Worm (Caenorhabditis elegans): ENCODE results near the gene srh-299.

Gene srh-299

DNA sequence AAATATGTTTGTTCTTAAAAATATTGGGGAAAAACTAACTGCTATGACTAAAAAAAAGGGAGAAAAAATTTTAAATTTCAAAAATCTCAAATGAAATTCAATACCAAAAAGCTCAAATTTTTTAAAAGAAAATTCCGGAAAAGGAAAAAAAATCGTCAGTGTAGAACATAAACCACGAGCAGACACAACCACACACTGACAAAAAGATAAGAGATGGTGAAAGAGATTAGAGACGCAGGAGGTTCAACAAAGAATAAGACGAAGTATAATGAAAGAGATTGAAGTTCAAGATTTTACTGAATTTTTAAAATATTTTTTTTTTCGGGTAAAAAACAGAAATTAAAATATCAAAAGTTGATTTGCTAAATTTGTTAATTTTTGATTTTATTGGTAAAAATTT is 16.9 kb downstream of the srh-299 start (continued):
- TF ChIP-seq ztf-7 (tag; optimal IDR thresholded peaks at IDR 0.05) (no peak), dpl-1 (GFP tag; optimal IDR thresholded peaks at IDR 0.05) (no peak), F37D6.2 (tag; optimal IDR thresholded peaks at IDR 0.05) (no peak), duxl-1 (tag; optimal IDR thresholded peaks at IDR 0.05; ENCODE audit: poor library complexity) (no peak), dmd-8 (GFP tag; IDR thresholded peaks at IDR 0.05) (no peak), nhr-102 (tag; optimal IDR thresholded peaks at IDR 0.05) (no peak), Y105C5A.15 (GFP tag; IDR thresholded peaks at IDR 0.05) (no peak), vab-7 (GFP tag; IDR thresholded peaks at IDR 0.05) (no peak), dmd-9 (GFP tag; IDR thresholded peaks at IDR 0.05) (no peak)

DNA sequence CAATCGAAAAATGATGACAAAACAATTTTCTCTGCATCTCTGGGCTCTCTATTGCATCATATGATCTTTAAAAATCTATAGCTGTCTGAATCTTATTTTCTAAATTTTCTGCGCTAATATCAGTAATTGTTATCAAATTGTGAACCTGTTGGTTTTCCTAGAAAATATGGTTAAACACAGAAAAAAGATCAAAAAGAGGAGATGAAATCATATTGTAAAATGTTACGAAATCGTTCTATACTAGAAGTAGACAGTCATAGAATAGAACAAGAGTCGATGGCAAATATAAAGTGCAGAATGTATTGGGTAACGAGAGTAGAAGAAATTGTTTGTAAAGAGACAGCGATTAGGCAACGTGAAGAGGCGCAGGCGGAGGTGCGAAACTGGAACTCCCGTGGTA is 17.6 kb downstream of the srh-299 start:
- TF ChIP-seq F26F4.8 (GFP tag; conservative IDR thresholded peaks at IDR 0.05) (no peak), lin-39 (tag; optimal IDR thresholded peaks at IDR 0.05) (no peak), mxl-2 (GFP tag; conservative IDR thresholded peaks at IDR 0.05) (no peak), saeg-2 (GFP tag; IDR thresholded peaks at IDR 0.05) (no peak), arid-1 (GFP tag; conservative IDR thresholded peaks at IDR 0.05) (no peak), dmd-6 (GFP tag; IDR thresholded peaks at IDR 0.05) (peak; percentile 87), hlh-11 (tag; optimal IDR thresholded peaks at IDR 0.05) (peak; percentile 78), rbr-2 (tag; optimal IDR thresholded peaks at IDR 0.05) (peak; percentile 0), vab-7 (GFP tag; IDR thresholded peaks at IDR 0.05) (no peak), php-3 (GFP tag; IDR thresholded peaks at IDR 0.05) (no peak), gei-8 (GFP tag; optimal IDR thresholded peaks at IDR 0.05) (no peak), attf-4 (tag; optimal IDR thresholded peaks at IDR 0.05) (no peak), tag-97 (GFP tag; IDR thresholded peaks at IDR 0.05) (no peak), T26A8.4 (GFP tag; IDR thresholded peaks at IDR 0.05) (no peak), dmd-8 (GFP tag; IDR thresholded peaks at IDR 0.05) (no peak), F49E8.2 (tag; optimal IDR thresholded peaks at IDR 0.05; ENCODE audit: borderline replicate concordance) (no peak), nhr-41 (GFP tag; IDR thresholded peaks at IDR 0.05) (no peak), tra-1 (GFP tag; IDR thresholded peaks at IDR 0.05) (no peak), mdl-1 (tag; optimal IDR thresholded peaks at IDR 0.05) (peak in 1 of 2 experiments; percentile 47), nhr-111 (GFP tag; optimal IDR thresholded peaks at IDR 0.05) (no peak), zip-11 (GFP tag; IDR thresholded peaks at IDR 0.05) (no peak), unc-62 (GFP tag; optimal IDR thresholded peaks at IDR 0.05 in 1 of 2) (no peak), unc-62 (tag; optimal IDR thresholded peaks at IDR 0.05) (no peak), hlh-30 (tag; optimal IDR thresholded peaks at IDR 0.05; ENCODE audit: insufficient read depth) (peak; percentile 59), nhr-48 (tag; optimal IDR thresholded peaks at IDR 0.05) (peak; percentile 80), nhr-77 (tag; optimal IDR thresholded peaks at IDR 0.05) (peak; percentile 75), skn-1 (tag; optimal IDR thresholded peaks at IDR 0.05) (no peak), ceh-28 (tag; optimal IDR thresholded peaks at IDR 0.05) (no peak), snpc-1.2 (GFP tag; IDR thresholded peaks at IDR 0.05) (no peak), nhr-237 (tag; optimal IDR thresholded peaks at IDR 0.05) (no peak), jun-1 (tag; optimal IDR thresholded peaks at IDR 0.05) (peak; percentile 7), sdz-12 (GFP tag; optimal IDR thresholded peaks at IDR 0.05) (no peak), ztf-7 (tag; optimal IDR thresholded peaks at IDR 0.05) (peak; percentile 95), egl-43 (GFP tag; IDR thresholded peaks at IDR 0.05) (no peak), cey-2 (tag; optimal IDR thresholded peaks at IDR 0.05; ENCODE audit: borderline replicate concordance, insufficient read depth) (peak; percentile 82), snpc-4 (tag; optimal IDR thresholded peaks at IDR 0.05) (no peak), madf-5 (GFP tag; IDR thresholded peaks at IDR 0.05) (no peak), daf-8 (GFP tag; IDR thresholded peaks at IDR 0.05) (no peak), dve-1 (tag; optimal IDR thresholded peaks at IDR 0.05; ENCODE audit: insufficient read depth) (peak; percentile 69), lsy-2 (tag; optimal IDR thresholded peaks at IDR 0.05) (peak; percentile 51 to 60), daf-12 (tag; optimal IDR thresholded peaks at IDR 0.05) (no peak), nhr-6 (tag; optimal IDR thresholded peaks at IDR 0.05) (peak; percentile 28), lin-1 (GFP tag; IDR thresholded peaks at IDR 0.05) (0 out of 2 replicates have a peak, but pooled peaks have one; percentile 12), ceh-32 (tag; optimal IDR thresholded peaks at IDR 0.05; ENCODE audit: poor library complexity) (no peak)

Data from whole organism, L4 larva.